Fruit fly (Drosophila melanogaster): ENCODE data around the gene CG2818.

- TF ChIP-seq CTCF (optimal IDR thresholded peaks at IDR 0.05) (no peak), CG8478 (optimal IDR thresholded peaks at IDR 0.05) (no peak)
These were observed 20.7 kb upstream of the CG2818 start, which contains the start of gene CG16704 for dm6 chr2L:3692466-3692865.
